Worm (Caenorhabditis elegans) whole organism, L2 larva: ENCODE measurements around the gene cnt-1.

ENCODE experiments used
- C34F6.9 ChIP-seq: fragments of 150-350 bp; optimal IDR thresholded peaks from 2 replicates; lab custom pipeline; 2014; ENCODE audit warnings: missing biosample characterization, missing genetic modification characterization
- F13H6.1 ChIP-seq: sonication (generic microtip); optimal IDR thresholded peaks from 2 replicates; lab custom pipeline; 2016; ENCODE audit warnings: missing genetic modification characterization, missing compliant biosample characterization
- R02D3.7 ChIP-seq: fragments of 150-350 bp; optimal IDR thresholded peaks from 2 replicates; lab custom pipeline; 2014; ENCODE audit warnings: missing biosample characterization, missing genetic modification characterization
- Y55F3AM.14 ChIP-seq: fragments of 200-800 bp; sonication (Bioruptor generic); optimal IDR thresholded peaks from 2 replicates; lab custom pipeline; 2018; ENCODE audit warnings: mild to moderate bottlenecking, missing genetic modification characterization, missing compliant biosample characterization
- ZK546.5 ChIP-seq: sonication (generic microtip); optimal IDR thresholded peaks from 2 replicates; lab custom pipeline; 2017; ENCODE audit warnings: missing biosample characterization, missing genetic modification characterization
- alr-1 ChIP-seq: fragments of 150-350 bp; optimal IDR thresholded peaks from 2 replicates; lab custom pipeline; 2014; ENCODE audit warnings: missing biosample characterization, missing genetic modification characterization
- aly-2 ChIP-seq: fragments of 150-350 bp; optimal IDR thresholded peaks from 2 replicates; lab custom pipeline; 2014; ENCODE audit warnings: missing biosample characterization, missing genetic modification characterization
- ama-1 ChIP-seq: fragments of 150-350 bp; optimal IDR thresholded peaks from 2 replicates; lab custom pipeline; 2018; ENCODE audit warnings: inconsistent platforms
- blmp-1 ChIP-seq: sonication (generic microtip); optimal IDR thresholded peaks from 2 replicates; lab custom pipeline; 2017; ENCODE audit warnings: missing genetic modification characterization, mild to moderate bottlenecking, missing compliant biosample characterization, antibody characterized with exemption, moderate library complexity; ENCODE audit not compliant: insufficient read depth
- crh-2 ChIP-seq: sonication (generic microtip); optimal IDR thresholded peaks from 2 replicates; lab custom pipeline; 2017; ENCODE audit warnings: missing biosample characterization, missing genetic modification characterization
- dmd-4 ChIP-seq: sonication (generic microtip); optimal IDR thresholded peaks from 2 replicates; lab custom pipeline; 2017; ENCODE audit warnings: missing biosample characterization, missing genetic modification characterization
- egl-27 ChIP-seq: sonication (generic microtip); optimal IDR thresholded peaks from 3 replicates; lab custom pipeline; 2017; ENCODE audit warnings: missing biosample characterization, missing genetic modification reagents, missing genetic modification characterization
- elt-1 ChIP-seq: fragments of 150-350 bp; optimal IDR thresholded peaks from 2 replicates; lab custom pipeline; 2014; ENCODE audit warnings: missing biosample characterization, missing genetic modification characterization
- elt-3 ChIP-seq: sonication (generic microtip); optimal IDR thresholded peaks from 2 replicates; lab custom pipeline; 2017; ENCODE audit warnings: missing biosample characterization, missing genetic modification characterization
- fos-1 ChIP-seq: fragments of 150-350 bp; optimal IDR thresholded peaks from 2 replicates; lab custom pipeline; 2014; ENCODE audit warnings: missing biosample characterization, missing genetic modification characterization
- gmeb-1 ChIP-seq: fragments of 150-350 bp; optimal IDR thresholded peaks from 2 replicates; lab custom pipeline; 2014; ENCODE audit warnings: missing biosample characterization, missing genetic modification characterization
- lin-11 ChIP-seq: fragments of 150-350 bp; sonication (generic microtip); optimal IDR thresholded peaks from 2 replicates; lab custom pipeline; 2014; ENCODE audit warnings: missing biosample characterization, missing genetic modification characterization, inconsistent platforms, mixed read lengths
- lin-13 ChIP-seq: fragments of 150-350 bp; optimal IDR thresholded peaks from 2 replicates; lab custom pipeline; 2014; ENCODE audit warnings: missing biosample characterization, missing genetic modification reagents, missing genetic modification characterization
- lin-39 ChIP-seq: fragments of 150-350 bp; optimal IDR thresholded peaks from 2 replicates; lab custom pipeline; 2014; ENCODE audit warnings: missing biosample characterization, missing genetic modification reagents, missing genetic modification characterization
- lsy-2 ChIP-seq, 2 experiments: fragments of 150-350 bp in 1 of 2; sonication (generic microtip) in 1 of 2; optimal IDR thresholded peaks; 2 replicates each; lab custom pipeline; 2014 to 2017; ENCODE audit warnings: missing biosample characterization in 2 of 2, missing genetic modification characterization in 2 of 2
- mab-5 ChIP-seq: fragments of 150-350 bp; optimal IDR thresholded peaks from 2 replicates; lab custom pipeline; 2014; ENCODE audit warnings: missing biosample characterization, missing genetic modification characterization
- mbf-1 ChIP-seq: sonication (generic microtip); optimal IDR thresholded peaks from 2 replicates; lab custom pipeline; 2017; ENCODE audit warnings: missing biosample characterization, missing genetic modification characterization
- mdl-1 ChIP-seq, 2 experiments: fragments of 150-350 bp in 1 of 2; sonication (generic microtip) in 1 of 2; optimal IDR thresholded peaks; 2 replicates each; lab custom pipeline; 2017; ENCODE audit warnings: missing biosample characterization in 2 of 2, missing genetic modification characterization in 2 of 2
- nhr-10 ChIP-seq: sonication (generic microtip); optimal IDR thresholded peaks from 2 replicates; lab custom pipeline; 2017; ENCODE audit warnings: missing biosample characterization, missing genetic modification characterization
- nhr-11 ChIP-seq: fragments of 150-350 bp; optimal IDR thresholded peaks from 2 replicates; lab custom pipeline; 2014; ENCODE audit warnings: missing biosample characterization, missing genetic modification characterization
- nhr-12 ChIP-seq: fragments of 150-350 bp; optimal IDR thresholded peaks from 2 replicates; lab custom pipeline; 2014; ENCODE audit warnings: missing biosample characterization, missing genetic modification characterization
- nhr-129 ChIP-seq: fragments of 150-350 bp; optimal IDR thresholded peaks from 2 replicates; lab custom pipeline; 2014; ENCODE audit warnings: missing biosample characterization, missing genetic modification characterization
- nhr-21 ChIP-seq: fragments of 150-350 bp; optimal IDR thresholded peaks from 2 replicates; lab custom pipeline; 2014; ENCODE audit warnings: missing biosample characterization, missing genetic modification characterization
- nhr-23 ChIP-seq: fragments of 150-350 bp; optimal IDR thresholded peaks from 2 replicates; lab custom pipeline; 2014; ENCODE audit warnings: missing biosample characterization, missing genetic modification reagents, missing genetic modification characterization
- nhr-237 ChIP-seq: fragments of 150-350 bp; optimal IDR thresholded peaks from 2 replicates; lab custom pipeline; 2014; ENCODE audit warnings: missing biosample characterization, missing genetic modification characterization
- nhr-25 ChIP-seq: fragments of 150-350 bp; sonication (generic microtip); optimal IDR thresholded peaks from 3 replicates; lab custom pipeline; 2014; ENCODE audit warnings: missing biosample characterization, missing genetic modification characterization
- nhr-6 ChIP-seq: fragments of 150-350 bp; optimal IDR thresholded peaks from 2 replicates; lab custom pipeline; 2014; ENCODE audit warnings: missing biosample characterization, missing genetic modification characterization
- nhr-77 ChIP-seq: fragments of 150-350 bp; optimal IDR thresholded peaks from 2 replicates; lab custom pipeline; 2014; ENCODE audit warnings: missing biosample characterization, missing genetic modification characterization
- peb-1 ChIP-seq: fragments of 150-350 bp; optimal IDR thresholded peaks from 2 replicates; lab custom pipeline; 2014; ENCODE audit warnings: missing biosample characterization, missing genetic modification characterization
- sem-4 ChIP-seq: fragments of 150-350 bp; optimal IDR thresholded peaks from 2 replicates; lab custom pipeline; 2014; ENCODE audit warnings: missing biosample characterization, missing genetic modification reagents, missing genetic modification characterization
- skn-1 ChIP-seq: sonication (generic microtip); optimal IDR thresholded peaks from 2 replicates; lab custom pipeline; 2017; ENCODE audit warnings: missing biosample characterization, missing genetic modification characterization
- sma-3 ChIP-seq: sonication (generic microtip); optimal IDR thresholded peaks from 2 replicates; lab custom pipeline; 2016; ENCODE audit warnings: missing genetic modification reagents, missing genetic modification characterization, missing compliant biosample characterization
- sma-9 ChIP-seq, 2 experiments: fragments of 150-350 bp in 1 of 2; sonication (generic microtip) in 1 of 2; optimal IDR thresholded peaks; 2 replicates each; lab custom pipeline; 2014 to 2016; ENCODE audit warnings: missing genetic modification characterization in 2 of 2, mild to moderate bottlenecking in 1 of 2, missing biosample characterization in 1 of 2, missing compliant biosample characterization in 1 of 2, missing genetic modification reagents in 1 of 2, moderate library complexity in 1 of 2
- snpc-4 ChIP-seq: fragments of 150-350 bp; optimal IDR thresholded peaks from 2 replicates; lab custom pipeline; 2014; ENCODE audit warnings: missing biosample characterization, missing genetic modification characterization
- unc-39 ChIP-seq: fragments of 150-350 bp; optimal IDR thresholded peaks from 2 replicates; lab custom pipeline; 2014; ENCODE audit warnings: missing biosample characterization, missing genetic modification characterization
- unc-55 ChIP-seq: fragments of 150-350 bp; sonication (generic microtip); optimal IDR thresholded peaks from 3 replicates; lab custom pipeline; 2014; ENCODE audit warnings: missing biosample characterization, missing genetic modification reagents, missing genetic modification characterization
- unc-62 ChIP-seq: fragments of 150-350 bp; optimal IDR thresholded peaks from 2 replicates; lab custom pipeline; 2014; ENCODE audit warnings: missing biosample characterization, missing genetic modification reagents, missing genetic modification characterization
- zag-1 ChIP-seq: fragments of 150-350 bp; optimal IDR thresholded peaks from 2 replicates; lab custom pipeline; 2014; ENCODE audit warnings: missing biosample characterization, missing genetic modification characterization
- ztf-1 ChIP-seq: fragments of 200-800 bp; sonication (Bioruptor generic); conservative IDR thresholded peaks from 2 replicates; pipeline ENCODE4 v1.3.6; 2022; ENCODE audit warnings: missing genetic modification characterization, missing compliant biosample characterization
- ztf-11 ChIP-seq: sonication (generic microtip); optimal IDR thresholded peaks from 2 replicates; lab custom pipeline; 2017; ENCODE audit warnings: missing biosample characterization, missing genetic modification characterization
- ztf-4 ChIP-seq: fragments of 150-350 bp; optimal IDR thresholded peaks from 2 replicates; lab custom pipeline; 2014; ENCODE audit warnings: missing biosample characterization, missing genetic modification characterization

Gene cnt-1

DNA sequence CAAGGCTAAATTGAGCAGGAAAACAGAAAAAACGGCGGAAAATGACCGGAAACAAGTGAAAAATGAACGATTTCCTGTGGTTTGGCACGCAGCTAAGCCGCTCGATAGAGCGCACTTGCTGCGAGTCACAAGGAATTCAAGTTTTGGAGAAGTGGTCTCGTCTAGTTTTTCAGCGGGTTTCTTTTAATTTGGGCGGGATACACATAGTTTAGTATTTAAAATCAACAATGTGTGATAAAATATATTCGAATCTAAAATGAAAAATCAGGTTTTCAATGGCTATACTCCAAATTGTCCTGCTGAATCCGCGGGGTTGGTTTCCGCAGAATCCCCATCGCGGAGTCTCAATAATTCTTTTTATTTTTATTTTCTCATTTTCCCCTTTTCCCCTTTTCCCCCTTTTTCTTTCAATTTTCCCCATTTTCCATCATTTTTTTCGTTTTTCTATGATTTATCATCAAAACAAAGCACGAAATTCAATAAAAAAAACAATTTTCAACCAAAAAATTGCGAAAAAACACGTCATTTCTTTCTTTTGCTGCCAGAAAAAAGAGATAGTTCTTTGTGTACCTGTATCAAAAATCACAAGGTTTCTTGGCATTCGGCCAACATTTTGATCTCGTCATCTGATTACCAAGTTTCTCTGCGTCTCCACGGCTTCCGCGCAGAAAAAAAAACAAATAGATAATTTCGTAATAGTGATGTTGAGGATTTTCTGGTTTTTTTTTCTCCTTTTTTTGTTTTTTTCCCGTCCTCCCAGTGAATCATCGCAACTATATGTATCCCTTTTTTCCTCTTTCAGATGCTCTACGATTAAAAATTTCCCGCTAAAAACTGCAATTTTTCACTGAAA lies 46.3 kb downstream of the cnt-1 start, which contains the start of gene ippk-1 (continued):
- TF ChIP-seq skn-1 (tag; lab: Kevin White, UChicago), result no peak
- TF ChIP-seq, all 48 proteins: peak for 15

DNA sequence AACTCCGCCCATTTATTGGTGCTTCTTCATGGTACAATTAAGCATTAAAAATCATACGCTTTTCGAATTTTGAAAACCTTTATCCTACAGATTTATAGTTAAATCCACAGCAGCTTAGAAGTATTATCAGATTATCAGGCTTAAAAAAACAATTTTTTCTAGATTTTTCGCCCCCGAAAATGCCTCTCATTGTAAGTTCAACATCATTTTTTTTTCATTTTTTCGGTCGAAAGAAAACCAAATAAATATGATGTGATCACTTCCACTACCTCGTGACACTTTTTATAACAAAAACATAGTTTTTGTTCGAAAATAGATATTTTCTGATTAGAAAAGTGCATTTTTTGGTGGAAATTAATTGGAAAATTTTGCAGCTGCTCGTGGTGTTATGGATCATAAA lies 47.6 kb downstream of the cnt-1 start:
- no peak for TF ChIP-seq ztf-1
- TF ChIP-seq mab-5 (tag; lab: Kevin White, UChicago), result no peak
- TF ChIP-seq ztf-11 (tag; lab: Kevin White, UChicago), result no peak
- no peak for TF ChIP-seq mbf-1 (tag; lab: Kevin White, UChicago)
- TF ChIP-seq ZK546.5 (tag; lab: Kevin White, UChicago), result no peak
- no peak for TF ChIP-seq nhr-237 (tag; lab: Kevin White, UChicago)
- TF ChIP-seq elt-1 (tag; lab: Kevin White, UChicago), result no peak
- no peak for TF ChIP-seq elt-3 (tag; lab: Kevin White, UChicago)
- no peak for TF ChIP-seq lin-39 (tag; lab: Kevin White, UChicago)
- TF ChIP-seq crh-2 (tag; lab: Kevin White, UChicago), result no peak
- no peak for TF ChIP-seq lin-13 (GFP tag; lab: Kevin White, UChicago)
- TF ChIP-seq blmp-1 (tag; lab: Kevin White, UChicago), result no peak
- no peak for TF ChIP-seq lin-11 (tag; lab: Kevin White, UChicago)
- no peak for TF ChIP-seq mdl-1 (tag; optimal IDR thresholded peaks at IDR 0.05; lab: Kevin White, UChicago)
- TF ChIP-seq unc-62 (GFP tag; lab: Kevin White, UChicago), result no peak
- TF ChIP-seq peb-1 (tag; lab: Kevin White, UChicago), result no peak
- no peak for TF ChIP-seq zag-1 (tag; lab: Kevin White, UChicago)
- TF ChIP-seq sma-3 (GFP tag; lab: Kevin White, UChicago), result no peak
- no peak for TF ChIP-seq nhr-10 (tag; lab: Kevin White, UChicago)

DNA sequence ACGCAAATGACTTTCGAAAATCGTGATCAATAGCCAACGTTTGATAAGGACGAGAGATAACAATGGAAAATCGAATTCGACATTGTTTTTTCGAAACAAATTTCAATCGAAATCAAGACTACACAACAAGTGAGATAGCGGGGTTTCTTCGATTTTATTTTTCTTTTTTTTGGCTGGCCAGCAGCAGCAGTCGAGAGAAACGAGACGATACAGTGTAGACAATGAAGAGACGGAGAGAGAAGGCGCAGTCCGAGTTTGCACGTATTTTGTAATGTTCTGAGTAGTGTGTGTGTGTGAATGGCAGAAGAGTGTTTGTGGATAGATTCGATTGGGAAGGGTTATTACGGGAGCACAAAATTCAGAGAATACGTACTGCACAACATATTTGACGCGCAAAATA lies 48.5 kb downstream of the cnt-1 start:
- TF ChIP-seq nhr-11 (tag; lab: Kevin White, UChicago) (no peak), ztf-1 (no peak), gmeb-1 (tag; lab: Kevin White, UChicago) (peak; percentile 37), unc-39 (tag; lab: Kevin White, UChicago) (no peak), nhr-77 (no peak), nhr-23 (tag; lab: Kevin White, UChicago) (no peak), nhr-10 (tag; lab: Kevin White, UChicago) (no peak), lin-39 (tag; lab: Kevin White, UChicago) (no peak), sma-3 (GFP tag; lab: Kevin White, UChicago) (peak; percentile 28), F13H6.1 (tag; lab: Kevin White, UChicago) (peak; percentile 52), C34F6.9 (peak; percentile 78), mbf-1 (tag; lab: Kevin White, UChicago) (no peak), snpc-4 (tag; lab: Kevin White, UChicago) (no peak), dmd-4 (tag; lab: Kevin White, UChicago) (no peak), sma-9 (GFP tag; optimal IDR thresholded peaks at IDR 0.05; lab: Kevin White, UChicago) (peak; percentile 58), sma-9 (tag; optimal IDR thresholded peaks at IDR 0.05; lab: Kevin White, UChicago) (no peak), unc-55 (GFP tag; lab: Kevin White, UChicago) (peak; percentile 61), lin-13 (GFP tag; lab: Kevin White, UChicago) (peak; percentile 52), fos-1 (peak; percentile 68), ama-1 (lab: Kevin White, UChicago) (peak; percentile 88), egl-27 (no peak), R02D3.7 (tag; lab: Kevin White, UChicago) (no peak), nhr-129 (tag; lab: Kevin White, UChicago) (peak; percentile 87), Y55F3AM.14 (GFP tag; lab: Kevin White, UChicago) (no peak), nhr-25 (tag; lab: Kevin White, UChicago) (no peak), nhr-12 (tag; lab: Kevin White, UChicago) (no peak), sem-4 (tag; lab: Kevin White, UChicago) (peak; percentile 25), skn-1 (tag; lab: Kevin White, UChicago) (no peak), ztf-11 (tag; lab: Kevin White, UChicago) (no peak), ZK546.5 (tag; lab: Kevin White, UChicago) (no peak), crh-2 (tag; lab: Kevin White, UChicago) (peak; percentile 73), zag-1 (tag; lab: Kevin White, UChicago) (peak; percentile 6), nhr-6 (no peak), blmp-1 (tag; lab: Kevin White, UChicago) (no peak), aly-2 (tag; lab: Kevin White, UChicago) (no peak), lin-11 (tag; lab: Kevin White, UChicago) (no peak), ztf-4 (tag; lab: Kevin White, UChicago) (no peak), alr-1 (tag; lab: Kevin White, UChicago) (no peak), unc-62 (GFP tag; lab: Kevin White, UChicago) (no peak), lsy-2 (tag; optimal IDR thresholded peaks at IDR 0.05; lab: Kevin White, UChicago) (peak in 1 of 2 experiments; percentile 72), elt-1 (tag; lab: Kevin White, UChicago) (no peak), nhr-21 (tag; lab: Kevin White, UChicago) (no peak), mdl-1 (tag; optimal IDR thresholded peaks at IDR 0.05; lab: Kevin White, UChicago) (no peak)
